Fruit fly (Drosophila melanogaster): Measurements from ENCODE around the gene CG7381.

Gene CG7381

dm6 chr3R:13009595-13009994, 32.3 kb upstream of the CG7381 start, which contains the start of gene CG11656:
TSS of gene CG11656 (plus strand) at chr3R:13009895.
- no peak for TF ChIP-seq CG17806 (tag; optimal IDR thresholded peaks at IDR 0.05)
- TF ChIP-seq Ets98B (GFP tag; IDR thresholded peaks at IDR 0.05), result no peak
- TF ChIP-seq CG8159 (tag; optimal IDR thresholded peaks at IDR 0.05), result no peak
- TF ChIP-seq Pif1A (GFP tag; optimal IDR thresholded peaks at IDR 0.05), result no peak
- TF ChIP-seq CG10348 (GFP tag; IDR thresholded peaks at IDR 0.05), result no peak
- TF ChIP-seq CG15710 (tag; optimal IDR thresholded peaks at IDR 0.05), result no peak
- no peak for TF ChIP-seq CG8301 (tag; optimal IDR thresholded peaks at IDR 0.05)
- TF ChIP-seq Pif1B (GFP tag; optimal IDR thresholded peaks at IDR 0.05), result no peak

- TF ChIP-seq fd96Ca (GFP tag; IDR thresholded peaks at IDR 0.05) (no peak), CG10348 (GFP tag; IDR thresholded peaks at IDR 0.05) (no peak), gl (tag; optimal IDR thresholded peaks at IDR 0.05) (no peak), CG32121 (GFP tag; IDR thresholded peaks at IDR 0.05) (no peak), CG9948 (tag; optimal IDR thresholded peaks at IDR 0.05) (no peak), CG4496 (GFP tag; IDR thresholded peaks at IDR 0.05) (no peak; the same call in 2 of the 3 replicates), CG15710 (tag; optimal IDR thresholded peaks at IDR 0.05) (no peak), CG8159 (tag; optimal IDR thresholded peaks at IDR 0.05) (no peak), D1 (tag; optimal IDR thresholded peaks at IDR 0.05) (no peak), CG14655 (GFP tag; optimal IDR thresholded peaks at IDR 0.05) (no peak), CG8301 (tag; optimal IDR thresholded peaks at IDR 0.05) (no peak), Snoo (tag; optimal IDR thresholded peaks at IDR 0.05) (no peak), Pif1B (GFP tag; optimal IDR thresholded peaks at IDR 0.05) (no peak), EcR (GFP tag; optimal IDR thresholded peaks at IDR 0.05) (no peak), CG34367 (tag; optimal IDR thresholded peaks at IDR 0.05) (no peak), Pif1A (GFP tag; optimal IDR thresholded peaks at IDR 0.05) (no peak), CG13204 (GFP tag; optimal IDR thresholded peaks at IDR 0.05) (no peak), CG12605 (GFP tag; IDR thresholded peaks at IDR 0.05) (no peak), CG17806 (tag; optimal IDR thresholded peaks at IDR 0.05) (no peak), rn (GFP tag; IDR thresholded peaks at IDR 0.05) (no peak)
Observed at dm6 chr3R:12998234-12998591, 20.9 kb upstream of the CG7381 start.

- TF ChIP-seq rn (GFP tag; IDR thresholded peaks at IDR 0.05) (no peak), fd96Ca (GFP tag; IDR thresholded peaks at IDR 0.05) (no peak; the same call in 2 of the 3 replicates), CG4496 (GFP tag; IDR thresholded peaks at IDR 0.05) (0 out of 3 replicates have a peak, but pooled peaks have one; percentile 11), Ets98B (GFP tag; IDR thresholded peaks at IDR 0.05) (0 out of 2 replicates have a peak, but pooled peaks have one; percentile 15)
Observed at dm6 chr3R:12997550-12998233, 20.4 kb upstream of the CG7381 start, which contains the start of the genes CG17327, CG44194 and CG7518. TSS of gene CG17327 (minus strand) at chr3R:12997726. TSS of gene CG44194 (minus strand) at chr3R:12997726. TSS of gene CG7518 (plus strand) at chr3R:12998089.

- no peak for TF ChIP-seq CG15710 (tag; optimal IDR thresholded peaks at IDR 0.05)
- no peak for TF ChIP-seq CG14655 (GFP tag; optimal IDR thresholded peaks at IDR 0.05)
- TF ChIP-seq Snoo (tag; optimal IDR thresholded peaks at IDR 0.05), result no peak
- TF ChIP-seq rn (GFP tag; IDR thresholded peaks at IDR 0.05), result no peak
- TF ChIP-seq CG17806 (tag; optimal IDR thresholded peaks at IDR 0.05), result no peak
- TF ChIP-seq CG8159 (tag; optimal IDR thresholded peaks at IDR 0.05), result no peak
- TF ChIP-seq Ets98B (GFP tag; IDR thresholded peaks at IDR 0.05), result no peak
- no peak for TF ChIP-seq Pif1A (GFP tag; optimal IDR thresholded peaks at IDR 0.05)
- TF ChIP-seq CG13204 (GFP tag; optimal IDR thresholded peaks at IDR 0.05), result no peak
- no peak for TF ChIP-seq fd96Ca (GFP tag; IDR thresholded peaks at IDR 0.05)
Observed at dm6 chr3R:12995522-12995921, 18.3 kb upstream of the CG7381 start, which contains the start of gene CG7488. TSS of gene CG7488 (plus strand) at chr3R:12995620.

dm6 chr3R:12995047-12995446, 17.8 kb upstream of the CG7381 start, which contains the start of gene yellow-f2:
TSS of gene yellow-f2 (minus strand) at chr3R:12995147.
- TF ChIP-seq CG17806 (tag; optimal IDR thresholded peaks at IDR 0.05), result no peak
- TF ChIP-seq CG12605 (GFP tag; IDR thresholded peaks at IDR 0.05), result no peak
- no peak for TF ChIP-seq CG15710 (tag; optimal IDR thresholded peaks at IDR 0.05)
- no peak for TF ChIP-seq Pif1A (GFP tag; optimal IDR thresholded peaks at IDR 0.05)
- TF ChIP-seq rn (GFP tag; IDR thresholded peaks at IDR 0.05), result no peak

- TF ChIP-seq Snoo (tag; optimal IDR thresholded peaks at IDR 0.05), result no peak
- TF ChIP-seq EcR (GFP tag; optimal IDR thresholded peaks at IDR 0.05), result peak; percentile 92
Observed at dm6 chr3R:12993018-12993417, 15.7 kb upstream of the CG7381 start, which contains the start of gene yellow-f. TSS of gene yellow-f (minus strand) at chr3R:12993201.

- TF ChIP-seq Snoo (tag; optimal IDR thresholded peaks at IDR 0.05), result no peak
- no peak for TF ChIP-seq CG15710 (tag; optimal IDR thresholded peaks at IDR 0.05)
- no peak for TF ChIP-seq CG32121 (GFP tag; IDR thresholded peaks at IDR 0.05)
- no peak for TF ChIP-seq Ets98B (GFP tag; IDR thresholded peaks at IDR 0.05)
- TF ChIP-seq CG13204 (GFP tag; optimal IDR thresholded peaks at IDR 0.05), result no peak
- TF ChIP-seq CG17806 (tag; optimal IDR thresholded peaks at IDR 0.05), result no peak
- no peak for TF ChIP-seq CG12605 (GFP tag; IDR thresholded peaks at IDR 0.05)
- TF ChIP-seq EcR (GFP tag; optimal IDR thresholded peaks at IDR 0.05), result no peak
- no peak for TF ChIP-seq Pif1A (GFP tag; optimal IDR thresholded peaks at IDR 0.05)
- TF ChIP-seq rn (GFP tag; IDR thresholded peaks at IDR 0.05), result no peak
- no peak for TF ChIP-seq Pif1B (GFP tag; optimal IDR thresholded peaks at IDR 0.05)
Observed at dm6 chr3R:12988411-12988810, 11.1 kb upstream of the CG7381 start, which contains the start of gene CG14383. TSS of gene CG14383 (minus strand) at chr3R:12988511.
